Worm (Caenorhabditis elegans): ENCODE data around the gene Y25C1A.2.

ce11 chrII:3126341-3126740, 13.9 kb downstream of the Y25C1A.2 start, which contains the start of gene ins-19:
- TF ChIP-seq pha-4 (tag; optimal IDR thresholded peaks at IDR 0.05): no peak
- TF ChIP-seq ama-1 (optimal IDR thresholded peaks at IDR 0.05): no peak
- no peak for TF ChIP-seq ama-1 (GFP tag; optimal IDR thresholded peaks at IDR 0.05)
- no peak for TF ChIP-seq snpc-4 (GFP tag; optimal IDR thresholded peaks at IDR 0.05)
- no peak for TF ChIP-seq snpc-4 (tag; optimal IDR thresholded peaks at IDR 0.05)
- no peak for TF ChIP-seq ztf-26 (tag; optimal IDR thresholded peaks at IDR 0.05)
